Fruit fly (Drosophila melanogaster): ENCODE results near the gene CG8419.

DNA sequence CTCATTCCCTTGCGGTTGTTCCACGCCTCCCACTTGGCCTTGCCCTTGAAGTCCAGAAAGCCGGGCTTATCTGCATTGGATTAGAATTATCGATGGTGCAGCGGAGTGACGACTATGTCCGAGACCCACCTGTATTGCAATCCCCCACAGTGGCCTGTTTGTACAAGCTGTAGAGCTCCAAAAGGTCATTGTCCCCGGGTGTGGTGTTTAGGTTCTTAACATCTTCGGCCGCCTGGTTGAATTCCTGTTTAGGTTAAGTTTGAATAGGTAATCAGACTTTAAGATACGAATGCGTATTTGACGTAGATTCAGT lies 44.0 kb upstream of the CG8419 start:
- TF ChIP-seq sv (GFP tag; optimal IDR thresholded peaks at IDR 0.05): no peak
- TF ChIP-seq Dfd (GFP tag; optimal IDR thresholded peaks at IDR 0.05): no peak
- no peak for TF ChIP-seq Myc (optimal IDR thresholded peaks at IDR 0.05)
- TF ChIP-seq Sp1 (GFP tag; optimal IDR thresholded peaks at IDR 0.05): no peak
- TF ChIP-seq CrebA (GFP tag; optimal IDR thresholded peaks at IDR 0.05; ENCODE audit: borderline replicate concordance): no peak
- TF ChIP-seq h (GFP tag; optimal IDR thresholded peaks at IDR 0.05): no peak
- no peak for TF ChIP-seq pan (optimal IDR thresholded peaks at IDR 0.05)
- TF ChIP-seq rgr (GFP tag; optimal IDR thresholded peaks at IDR 0.05): no peak
- TF ChIP-seq CG32264 (GFP tag; optimal IDR thresholded peaks at IDR 0.05): no peak
- no peak for TF ChIP-seq CG9705 (GFP tag; optimal IDR thresholded peaks at IDR 0.05)
- no peak for TF ChIP-seq tai (GFP tag; optimal IDR thresholded peaks at IDR 0.05)
- no peak for TF ChIP-seq dmrt93B (GFP tag; optimal IDR thresholded peaks at IDR 0.05)

Data from whole organism, wandering third instar larva.